Fruit fly (Drosophila melanogaster): ENCODE measurements around the gene PpD3.

- no peak for TF ChIP-seq h (optimal IDR thresholded peaks at IDR 0.05)
- TF ChIP-seq psq (optimal IDR thresholded peaks at IDR 0.05) = no peak
- TF ChIP-seq Sin3A (optimal IDR thresholded peaks at IDR 0.05) = no peak
- no peak for TF ChIP-seq ttk (optimal IDR thresholded peaks at IDR 0.05)
- no peak for TF ChIP-seq Myc (optimal IDR thresholded peaks at IDR 0.05)
- no peak for TF ChIP-seq insv (optimal IDR thresholded peaks at IDR 0.05)
These were observed 407 bp downstream of the PpD3 start for dm6 chr3R:9747900-9748663.

All from Kc167 (cell line).